Fruit fly (Drosophila melanogaster) whole organism, embryonic: ENCODE measurements around the gene CG15170.

ENCODE experiments used
- Ada2b ChIP-seq: fragments of 200-800 bp; sonication (Bioruptor generic); IDR thresholded peaks from 2 replicates; pipeline ENCODE4 v1.3.6; 2022; ENCODE audit warnings: missing biosample characterization, missing genetic modification characterization
- Antp ChIP-seq: fragments of 200-800 bp; sonication (Bioruptor generic); optimal IDR thresholded peaks from 3 replicates; lab custom pipeline; 2016; ENCODE audit warnings: missing biosample characterization, missing genetic modification characterization
- B-H2 ChIP-seq: fragments of 200-800 bp; sonication (Bioruptor generic); optimal IDR thresholded peaks from 2 replicates; lab custom pipeline; 2018; ENCODE audit warnings: missing biosample characterization, mild to moderate bottlenecking, missing genetic modification characterization
- CG10462 ChIP-seq: fragments of 200-800 bp; sonication (Bioruptor generic); optimal IDR thresholded peaks from 2 replicates; lab custom pipeline; 2016; ENCODE audit warnings: missing biosample characterization, missing genetic modification characterization
- CG12071 ChIP-seq: fragments of 200-800 bp; sonication (Bioruptor generic); optimal IDR thresholded peaks from 3 replicates; lab custom pipeline; 2018; ENCODE audit warnings: missing biosample characterization, mild to moderate bottlenecking, missing genetic modification characterization
- CG12391 ChIP-seq: fragments of 200-800 bp; sonication (Bioruptor generic); optimal IDR thresholded peaks from 3 replicates; lab custom pipeline; 2018; ENCODE audit warnings: missing biosample characterization, mild to moderate bottlenecking, missing genetic modification characterization, moderate library complexity
- CG12659 ChIP-seq: fragments of 200-800 bp; sonication (Bioruptor generic); optimal IDR thresholded peaks from 3 replicates; lab custom pipeline; 2017; ENCODE audit warnings: mild to moderate bottlenecking, missing biosample characterization, missing genetic modification reagents, missing genetic modification characterization
- CG14667 ChIP-seq: fragments of 200-800 bp; sonication (Bioruptor generic); IDR thresholded peaks from 2 replicates; pipeline ENCODE4 v1.3.6; 2022; ENCODE audit warnings: missing biosample characterization, missing genetic modification characterization
- CG14860 ChIP-seq: fragments of 200-800 bp; sonication (Bioruptor generic); IDR thresholded peaks from 3 replicates; pipeline ENCODE4 v1.3.6; 2022; ENCODE audit warnings: missing biosample characterization, missing genetic modification characterization; ENCODE audit not compliant: partially characterized antibody
- CG1529 ChIP-seq: fragments of 200-800 bp; sonication (Bioruptor generic); optimal IDR thresholded peaks from 3 replicates; lab custom pipeline; 2018; ENCODE audit warnings: missing biosample characterization, missing genetic modification characterization
- CG16813 ChIP-seq: fragments of 200-800 bp; sonication (Bioruptor generic); IDR thresholded peaks from 3 replicates; pipeline ENCODE4 v1.3.6; 2022; ENCODE audit warnings: missing biosample characterization, missing genetic modification characterization; ENCODE audit not compliant: partially characterized antibody
- CG16863 ChIP-seq: fragments of 200-800 bp; sonication (Bioruptor generic); optimal IDR thresholded peaks from 3 replicates; lab custom pipeline; 2016; ENCODE audit warnings: missing biosample characterization, missing genetic modification characterization
- CG17328 ChIP-seq: fragments of 200-800 bp; sonication (Bioruptor generic); IDR thresholded peaks from 2 replicates; pipeline ENCODE4 v1.3.6; 2022; ENCODE audit warnings: missing biosample characterization, missing genetic modification characterization
- CG17612 ChIP-seq: fragments of 200-800 bp; sonication (Bioruptor generic); IDR thresholded peaks from 2 replicates; pipeline ENCODE4 v1.3.6; 2022; ENCODE audit warnings: missing biosample characterization, missing genetic modification characterization
- CG18262 ChIP-seq: fragments of 200-800 bp; optimal IDR thresholded peaks from 3 replicates; lab custom pipeline; 2019; ENCODE audit warnings: missing biosample characterization, mild to moderate bottlenecking, missing genetic modification characterization, moderate library complexity
- CG2712 ChIP-seq: fragments of 200-800 bp; optimal IDR thresholded peaks from 3 replicates; lab custom pipeline; 2019; ENCODE audit warnings: missing biosample characterization, mild to moderate bottlenecking, missing genetic modification characterization, moderate library complexity
- CG3065 ChIP-seq: fragments of 200-800 bp; sonication (Bioruptor generic); optimal IDR thresholded peaks from 2 replicates; lab custom pipeline; 2016; ENCODE audit warnings: missing biosample characterization, missing genetic modification characterization
- CG4707 ChIP-seq: fragments of 200-800 bp; sonication (Bioruptor generic); optimal IDR thresholded peaks from 2 replicates; lab custom pipeline; 2018; ENCODE audit warnings: missing biosample characterization, mild to moderate bottlenecking, missing genetic modification characterization, moderate library complexity
- CG6175 ChIP-seq: fragments of 200-800 bp; sonication (Bioruptor generic); IDR thresholded peaks from 3 replicates; pipeline ENCODE4 v1.3.6; 2022; ENCODE audit warnings: missing biosample characterization, missing genetic modification characterization
- CG7271 ChIP-seq: fragments of 200-800 bp; sonication (Bioruptor generic); optimal IDR thresholded peaks from 2 replicates; lab custom pipeline; 2018; ENCODE audit warnings: missing biosample characterization, mild to moderate bottlenecking, missing genetic modification characterization, moderate library complexity
- CG7372 ChIP-seq: fragments of 200-800 bp; sonication (Bioruptor generic); IDR thresholded peaks from 2 replicates; pipeline ENCODE4 v1.3.6; 2022; ENCODE audit warnings: missing biosample characterization, missing genetic modification characterization
- CG7786 ChIP-seq: fragments of 200-800 bp; sonication (Bioruptor generic); optimal IDR thresholded peaks from 2 replicates; lab custom pipeline; 2016; ENCODE audit warnings: missing biosample characterization, missing genetic modification characterization
- CG8290 ChIP-seq, 3 experiments: fragments of 200-800 bp; sonication (Bioruptor generic); optimal IDR thresholded peaks; 2 replicates each; lab custom pipeline; 2016 to 2019; ENCODE audit warnings: missing biosample characterization in 3 of 3, missing genetic modification characterization in 3 of 3, mild to moderate bottlenecking in 2 of 3, moderate library complexity in 1 of 3
- Dip3 ChIP-seq: fragments of 200-800 bp; sonication (Bioruptor generic); optimal IDR thresholded peaks from 3 replicates; lab custom pipeline; 2016; ENCODE audit warnings: missing biosample characterization, missing genetic modification characterization
- E2f1 ChIP-seq: fragments of 200-800 bp; sonication (Bioruptor generic); IDR thresholded peaks from 2 replicates; pipeline ENCODE4 v1.3.6; 2022; ENCODE audit warnings: missing biosample characterization, missing genetic modification characterization
- ERR ChIP-seq: fragments of 200-800 bp; sonication (Bioruptor generic); optimal IDR thresholded peaks from 2 replicates; lab custom pipeline; 2016; ENCODE audit warnings: missing biosample characterization, missing genetic modification characterization
- Fer1 ChIP-seq: fragments of 200-800 bp; sonication (Bioruptor generic); optimal IDR thresholded peaks from 2 replicates; lab custom pipeline; 2017; ENCODE audit warnings: missing biosample characterization, mild to moderate bottlenecking, missing genetic modification characterization
- GATAe ChIP-seq: fragments of 200-800 bp; sonication (Bioruptor generic); conservative IDR thresholded peaks from 2 replicates; pipeline ENCODE4 v1.3.6; 2022; ENCODE audit warnings: missing biosample characterization, missing genetic modification characterization
- H15 ChIP-seq: fragments of 200-800 bp; sonication (Bioruptor generic); IDR thresholded peaks from 3 replicates; pipeline ENCODE4 v1.3.6; 2022; ENCODE audit warnings: missing biosample characterization, missing genetic modification characterization
- Max ChIP-seq: fragments of 200-800 bp; sonication (Bioruptor generic); optimal IDR thresholded peaks from 2 replicates; lab custom pipeline; 2016; ENCODE audit warnings: missing biosample characterization, mild to moderate bottlenecking, missing genetic modification characterization
- Med ChIP-seq: fragments of 200-800 bp; sonication (Bioruptor generic); peaks from one replicate; lab custom pipeline; 2016; ENCODE audit warnings: missing biosample characterization, missing genetic modification characterization, mild to moderate bottlenecking, inconsistent platforms, moderate library complexity
- NFAT ChIP-seq: fragments of 200-800 bp; sonication (Bioruptor generic); IDR thresholded peaks from 2 replicates; pipeline ENCODE4 v1.3.6; 2022; ENCODE audit warnings: missing biosample characterization, missing genetic modification characterization
- Neu2 ChIP-seq: fragments of 200-800 bp; sonication (Bioruptor generic); optimal IDR thresholded peaks from 3 replicates; lab custom pipeline; 2016; ENCODE audit warnings: missing biosample characterization, missing genetic modification characterization, borderline replicate concordance
- Nf-YC ChIP-seq: fragments of 200-800 bp; optimal IDR thresholded peaks from 3 replicates; lab custom pipeline; 2019; ENCODE audit warnings: missing biosample characterization, mild to moderate bottlenecking, missing genetic modification characterization, moderate library complexity
- Oaz ChIP-seq: fragments of 200-800 bp; sonication (Bioruptor generic); IDR thresholded peaks from 2 replicates; pipeline ENCODE4 v1.3.6; 2022; ENCODE audit warnings: missing biosample characterization, missing genetic modification characterization
- Ravus ChIP-seq: fragments of 200-800 bp; sonication (Bioruptor generic); IDR thresholded peaks from 2 replicates; pipeline ENCODE4 v1.3.6; 2022; ENCODE audit warnings: missing biosample characterization, missing genetic modification characterization
- TFAM ChIP-seq: fragments of 200-800 bp; sonication (Bioruptor generic); optimal IDR thresholded peaks from 2 replicates; lab custom pipeline; 2017; ENCODE audit warnings: missing biosample characterization, missing genetic modification characterization, inconsistent platforms
- al ChIP-seq: fragments of 200-800 bp; sonication (Bioruptor generic); IDR thresholded peaks from 2 replicates; pipeline ENCODE4 v1.3.6; 2022; ENCODE audit warnings: missing biosample characterization, missing genetic modification characterization
- crp ChIP-seq, 2 experiments: fragments of 200-800 bp; sonication (Bioruptor generic); optimal IDR thresholded peaks; 2 replicates in 1 of 2; 3 replicates in 1 of 2; lab custom pipeline; 2017; ENCODE audit warnings: missing biosample characterization in 2 of 2, missing genetic modification characterization in 2 of 2, mild to moderate bottlenecking in 1 of 2, moderate library complexity in 1 of 2
- danr ChIP-seq: fragments of 200-800 bp; sonication (Bioruptor generic); IDR thresholded peaks from 2 replicates; pipeline ENCODE4 v1.3.6; 2022; ENCODE audit warnings: missing biosample characterization, missing genetic modification characterization
- jumu ChIP-seq: fragments of 200-800 bp; sonication (Bioruptor generic); optimal IDR thresholded peaks from 3 replicates; lab custom pipeline; 2016; ENCODE audit warnings: missing biosample characterization, missing genetic modification characterization
- lola ChIP-seq, 3 experiments: fragments of >200 bp in 2 of 3; fragments of 200-800 bp in 1 of 3; sonication (Bioruptor generic) in 1 of 3; optimal IDR thresholded peaks; 2 replicates each; lab custom pipeline; 2017 to 2019; ENCODE audit warnings: missing biosample characterization in 3 of 3, missing genetic modification characterization in 3 of 3, mild to moderate bottlenecking in 1 of 3, moderate library complexity in 1 of 3
- nerfin-1 ChIP-seq: fragments of 200-800 bp; sonication (Bioruptor generic); optimal IDR thresholded peaks from 3 replicates; lab custom pipeline; 2019; ENCODE audit warnings: missing biosample characterization, mild to moderate bottlenecking, missing genetic modification characterization, moderate library complexity
- pnt ChIP-seq: fragments of 200-800 bp; sonication (Bioruptor generic); optimal IDR thresholded peaks from 3 replicates; lab custom pipeline; 2016; ENCODE audit warnings: missing biosample characterization, missing genetic modification characterization
- ranshi ChIP-seq: fragments of 200-800 bp; sonication (Bioruptor generic); IDR thresholded peaks from 2 replicates; pipeline ENCODE4 v1.3.6; 2022; ENCODE audit warnings: missing biosample characterization, missing genetic modification characterization
- sc ChIP-seq, 3 experiments: fragments of >200 bp in 2 of 3; fragments of 200-800 bp in 1 of 3; sonication (Bioruptor generic) in 1 of 3; optimal IDR thresholded peaks; 2 replicates in 2 of 3; 3 replicates in 1 of 3; lab custom pipeline; 2017; ENCODE audit warnings: mild to moderate bottlenecking in 1 of 3, missing biosample characterization in 1 of 3, missing genetic modification characterization in 1 of 3, missing genetic modification reagents in 1 of 3
- seq ChIP-seq: fragments of 200-800 bp; sonication (Bioruptor generic); IDR thresholded peaks from 2 replicates; pipeline ENCODE4 v1.3.6; 2022; ENCODE audit warnings: missing biosample characterization, missing genetic modification characterization
- so ChIP-seq: fragments of 200-800 bp; sonication (Bioruptor generic); IDR thresholded peaks from 3 replicates; pipeline ENCODE4 v1.3.6; 2022; ENCODE audit warnings: missing biosample characterization, missing genetic modification characterization
- vvl ChIP-seq: fragments of 200-800 bp; sonication (Bioruptor generic); IDR thresholded peaks from 2 replicates; pipeline ENCODE4 v1.3.6; 2022; ENCODE audit warnings: missing biosample characterization, missing genetic modification characterization
- zen ChIP-seq: fragments of 200-800 bp; sonication (Bioruptor generic); optimal IDR thresholded peaks from 3 replicates; lab custom pipeline; 2018; ENCODE audit warnings: missing biosample characterization, mild to moderate bottlenecking, missing genetic modification characterization, moderate library complexity

The CG15170 gene

DNA sequence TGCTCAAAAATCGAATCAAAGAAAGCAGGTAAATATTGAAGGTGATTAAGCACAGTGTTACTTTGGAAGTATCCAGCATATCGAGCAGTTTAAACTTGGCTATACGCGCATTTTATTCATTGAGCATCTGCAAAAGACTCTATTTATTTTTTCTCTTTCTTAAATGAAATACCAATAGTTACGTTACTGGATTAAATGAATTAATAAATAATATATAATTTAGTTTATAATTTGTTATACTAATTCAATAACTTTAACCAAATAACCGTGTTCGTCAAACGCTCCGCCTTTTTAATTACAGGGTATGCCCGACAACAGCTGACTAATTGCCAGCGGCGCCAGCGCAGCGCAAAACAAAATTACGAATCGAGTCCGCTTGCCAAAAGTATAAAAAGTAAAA, 23.2 kb downstream of the CG15170 start (continued):
- TF ChIP-seq Neu2: no peak
- TF ChIP-seq CG18262 (tag; lab: Kevin White, UChicago): no peak
- no peak for TF ChIP-seq CG7271 (tag; lab: Kevin White, UChicago)
- TF ChIP-seq Ravus (GFP tag; lab: Robert Waterston, UW): peak; percentile 27
- no peak for TF ChIP-seq CG17328 (GFP tag; lab: Robert Waterston, UW)
- TF ChIP-seq CG3065 (GFP tag; lab: Kevin White, UChicago): no peak
- no peak for TF ChIP-seq nerfin-1
- TF ChIP-seq CG17612: no peak
- TF ChIP-seq CG16863 (GFP tag; lab: Kevin White, UChicago): no peak
- TF ChIP-seq Nf-YC: peak; percentile 36
- TF ChIP-seq danr (GFP tag; lab: Robert Waterston, UW): peak; percentile 40; the same call in 1 of the 2 replicates
- no peak for TF ChIP-seq CG4707 (GFP tag; lab: Kevin White, UChicago)
- TF ChIP-seq vvl: peak; percentile 49
- TF ChIP-seq lola (GFP tag; optimal IDR thresholded peaks at IDR 0.05; lab: Kevin White, UChicago): no peak
- TF ChIP-seq H15 (GFP tag; lab: Robert Waterston, UW): peak; percentile 11; the same call in 1 of the 3 replicates
- peak; percentile 29; the same call in 1 of the 2 replicates for TF ChIP-seq CG14667 (GFP tag; lab: Robert Waterston, UW)
- no peak for TF ChIP-seq zen (tag; lab: Kevin White, UChicago)
- TF ChIP-seq GATAe (GFP tag; lab: Robert Waterston, UW): no peak
- peak; percentile 40; the same call in 1 of the 2 replicates for TF ChIP-seq Ada2b (GFP tag; lab: Robert Waterston, UW)
- peak in 1 of 2 experiments; percentile 16 for TF ChIP-seq crp (GFP tag; optimal IDR thresholded peaks at IDR 0.05; lab: Kevin White, UChicago)
- TF ChIP-seq CG1529 (GFP tag; lab: Kevin White, UChicago): no peak
- peak; percentile 47 for TF ChIP-seq CG12391 (tag; lab: Kevin White, UChicago)
- TF ChIP-seq CG7372: peak; percentile 55
- no peak for TF ChIP-seq seq (GFP tag; lab: Robert Waterston, UW)
- TF ChIP-seq Oaz (GFP tag; lab: Robert Waterston, UW): no peak
- TF ChIP-seq so (GFP tag; lab: Robert Waterston, UW): no peak
- TF ChIP-seq ranshi (GFP tag; lab: Robert Waterston, UW): peak; percentile 45; the same call in 1 of the 2 replicates
- no peak for TF ChIP-seq pnt (GFP tag; lab: Kevin White, UChicago)
- no peak for TF ChIP-seq CG12071 (GFP tag; lab: Kevin White, UChicago)
- no peak for TF ChIP-seq jumu
- TF ChIP-seq CG14860: no peak
- 0 out of 2 replicates have a peak, but pooled peaks have one; percentile 37 for TF ChIP-seq NFAT (GFP tag; lab: Robert Waterston, UW)
- no peak for TF ChIP-seq Dip3 (GFP tag; lab: Kevin White, UChicago)
- peak; percentile 66 for TF ChIP-seq Fer1 (GFP tag; lab: Kevin White, UChicago)
- peak; percentile 49; the same call in 1 of the 2 replicates for TF ChIP-seq al (GFP tag; lab: Robert Waterston, UW)
- no peak for TF ChIP-seq Max (GFP tag; lab: Kevin White, UChicago)
- no peak for TF ChIP-seq CG8290 (GFP tag; optimal IDR thresholded peaks at IDR 0.05; lab: Kevin White, UChicago)
- TF ChIP-seq CG8290 (tag; optimal IDR thresholded peaks at IDR 0.05; lab: Kevin White, UChicago): no peak
- peak; percentile 57 for TF ChIP-seq CG2712 (tag; lab: Kevin White, UChicago)
- no peak for TF ChIP-seq Med (GFP tag; lab: Kevin White, UChicago)
- peak; percentile 49; the same call in 1 of the 2 replicates for TF ChIP-seq E2f1 (GFP tag; lab: Robert Waterston, UW)
- no peak for TF ChIP-seq TFAM (GFP tag; lab: Kevin White, UChicago)
- TF ChIP-seq B-H2 (GFP tag; lab: Kevin White, UChicago): peak; percentile 21
- TF ChIP-seq CG12659 (GFP tag; lab: Kevin White, UChicago): peak; percentile 36
- TF ChIP-seq CG7786 (GFP tag; lab: Kevin White, UChicago): no peak
- no peak for TF ChIP-seq CG6175 (GFP tag; lab: Robert Waterston, UW)
- no peak for TF ChIP-seq Antp (GFP tag; lab: Kevin White, UChicago)
- no peak for TF ChIP-seq sc (optimal IDR thresholded peaks at IDR 0.05; lab: Kevin White, UChicago)
- TF ChIP-seq sc (GFP tag; optimal IDR thresholded peaks at IDR 0.05; lab: Kevin White, UChicago): no peak
- TF ChIP-seq ERR: no peak
- TF ChIP-seq CG16813 (GFP tag; lab: Robert Waterston, UW): no peak
- TF ChIP-seq CG10462 (GFP tag; lab: Kevin White, UChicago): no peak
